Worm (Caenorhabditis elegans) whole organism, early embryonic: ENCODE measurements around the gene ZC239.21.

ENCODE experiments used
- B0310.2 ChIP-seq: sonication (generic microtip); optimal IDR thresholded peaks from 2 replicates; lab custom pipeline; 2016; ENCODE audit warnings: mild to moderate bottlenecking, missing genetic modification characterization, missing compliant biosample characterization
- ama-1 ChIP-seq: fragments of 150-350 bp; optimal IDR thresholded peaks from 2 replicates; lab custom pipeline; 2014
- ceh-36 ChIP-seq: sonication (generic microtip); optimal IDR thresholded peaks from 2 replicates; lab custom pipeline; 2016; ENCODE audit warnings: missing genetic modification characterization, inconsistent platforms, missing compliant biosample characterization
- ets-7 ChIP-seq: sonication (generic microtip); optimal IDR thresholded peaks from 2 replicates; lab custom pipeline; 2016; ENCODE audit warnings: missing genotype, missing genetic modification characterization, missing compliant biosample characterization
- flt-1 ChIP-seq: fragments of 200-800 bp; sonication (Bioruptor generic); IDR thresholded peaks from 2 replicates; pipeline ENCODE4 v1.3.6; 2022; ENCODE audit warnings: missing genetic modification characterization, missing compliant biosample characterization
- hmg-4 ChIP-seq: fragments of 200-800 bp; sonication (Bioruptor generic); optimal IDR thresholded peaks from 2 replicates; lab custom pipeline; 2018; ENCODE audit warnings: mild to moderate bottlenecking, missing genetic modification characterization, missing compliant biosample characterization
- pes-1 ChIP-seq: fragments of 200-800 bp; sonication (Bioruptor generic); IDR thresholded peaks from 2 replicates; pipeline ENCODE4 v1.3.6; 2022; ENCODE audit warnings: missing genetic modification reagents, missing genetic modification characterization, missing compliant biosample characterization
- scrt-1 ChIP-seq: fragments of 200-800 bp; sonication (Bioruptor generic); IDR thresholded peaks from 2 replicates; pipeline ENCODE4 v1.3.6; 2022; ENCODE audit warnings: missing genetic modification characterization, missing compliant biosample characterization
- sea-1 ChIP-seq: fragments of 200-800 bp; sonication (Bioruptor generic); conservative IDR thresholded peaks from 2 replicates; pipeline ENCODE4 v1.3.6; 2022; ENCODE audit warnings: missing genetic modification characterization, missing compliant biosample characterization
- tbx-11 ChIP-seq: fragments of 200-800 bp; sonication (Bioruptor generic); IDR thresholded peaks from 2 replicates; pipeline ENCODE4 v1.3.6; 2022; ENCODE audit warnings: missing genetic modification characterization, missing compliant biosample characterization
- tbx-37 ChIP-seq: fragments of 200-800 bp; sonication (Bioruptor generic); conservative IDR thresholded peaks from 2 replicates; pipeline ENCODE4 v1.3.6; 2022; ENCODE audit warnings: missing genetic modification reagents, missing genetic modification characterization, missing compliant biosample characterization

DNA sequence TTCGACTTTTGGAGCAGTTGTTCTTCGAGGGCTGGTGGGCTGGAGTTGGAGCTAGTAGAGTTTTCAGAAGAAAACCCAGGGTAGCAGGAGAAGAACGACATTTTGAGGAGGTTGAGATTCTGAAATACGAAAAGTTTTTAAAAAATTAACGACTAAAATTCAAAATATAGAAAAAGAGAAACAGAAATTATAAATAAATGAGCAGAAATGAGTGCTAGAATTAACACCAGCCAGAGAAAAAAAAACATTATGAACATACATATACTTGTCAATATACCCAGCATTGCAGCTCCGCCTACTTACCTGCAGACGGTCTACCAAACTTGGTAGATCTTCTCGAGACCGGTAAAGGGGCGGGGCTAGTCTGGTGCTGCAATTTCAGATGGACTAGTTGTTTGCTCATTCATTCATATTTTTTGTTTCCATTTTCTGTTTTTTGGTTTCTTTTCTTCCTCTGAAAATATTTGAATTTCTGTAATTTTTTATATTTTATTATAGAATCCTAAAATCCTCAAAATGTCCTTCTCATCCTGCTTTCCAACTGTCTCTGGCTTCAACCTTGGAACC, at the start of gene ZC239.21, which contains the start of gene ZC239.20:
- TF ChIP-seq ceh-36 (tag; lab: Kevin White, UChicago), result no peak
- TF ChIP-seq ama-1 (lab: Kevin White, UChicago), result no peak
- TF ChIP-seq ets-7 (tag; lab: Kevin White, UChicago), result no peak
- no peak for TF ChIP-seq hmg-4 (GFP tag; lab: Kevin White, UChicago)
- TF ChIP-seq pes-1 (GFP tag; lab: Robert Waterston, UW), result no peak
- TF ChIP-seq flt-1 (GFP tag; lab: Robert Waterston, UW), result no peak
- TF ChIP-seq tbx-11 (GFP tag; lab: Robert Waterston, UW), result no peak
- no peak for TF ChIP-seq B0310.2
- no peak for TF ChIP-seq tbx-37
- TF ChIP-seq sea-1, result no peak
- no peak for TF ChIP-seq scrt-1 (GFP tag; lab: Robert Waterston, UW)
